Fruit fly (Drosophila melanogaster): ENCODE results near the gene CG1571.

Gene CG1571

dm6 chrX:8091017-8091620, 15.4 kb downstream of the CG1571 start (continued):
- TF ChIP-seq Hnf4 (GFP tag; optimal IDR thresholded peaks at IDR 0.05), result peak; percentile 84
- TF ChIP-seq HLH106 (tag; optimal IDR thresholded peaks at IDR 0.05), result peak; percentile 91
- TF ChIP-seq brk (GFP tag; optimal IDR thresholded peaks at IDR 0.05), result peak; percentile 91

DNA sequence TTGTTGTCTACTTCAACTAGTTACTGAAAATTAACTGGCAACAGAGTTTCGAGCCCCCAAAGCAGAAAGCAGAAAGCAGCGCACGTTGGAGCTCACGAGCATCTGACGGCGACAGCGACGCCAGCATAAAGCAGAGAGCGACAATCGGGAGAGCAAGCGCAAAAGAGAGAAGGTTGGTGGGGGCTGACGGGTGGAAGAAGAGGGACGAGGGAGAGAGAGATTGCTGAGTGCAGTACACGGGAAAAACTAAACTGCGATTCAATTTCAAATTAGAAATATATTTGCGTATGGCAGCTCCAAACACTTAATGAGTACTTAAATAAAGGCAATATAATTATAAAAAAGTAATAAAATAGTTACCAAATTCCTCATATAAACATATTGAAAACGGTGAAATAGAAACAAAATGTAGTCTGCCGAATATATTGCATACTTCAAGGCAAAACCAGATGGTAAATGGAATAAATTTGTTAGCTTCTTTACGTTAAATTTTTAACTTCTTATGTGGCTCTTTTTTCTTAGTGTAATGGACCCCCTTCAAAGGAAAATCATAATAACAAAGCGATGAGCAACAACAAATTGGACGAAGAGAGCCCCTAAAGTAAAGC, 16.5 kb downstream of the CG1571 start:
- TF ChIP-seq HLH106 (tag; optimal IDR thresholded peaks at IDR 0.05) (peak; percentile 97), woc (GFP tag; optimal IDR thresholded peaks at IDR 0.05) (peak; percentile 86), usp (GFP tag; optimal IDR thresholded peaks at IDR 0.05) (no peak), Rel (GFP tag; optimal IDR thresholded peaks at IDR 0.05) (no peak), Rel (tag; optimal IDR thresholded peaks at IDR 0.05) (peak; percentile 80), CG9705 (GFP tag; optimal IDR thresholded peaks at IDR 0.05) (peak; percentile 95), fru (GFP tag; optimal IDR thresholded peaks at IDR 0.05) (peak; percentile 89), foxo (GFP tag; optimal IDR thresholded peaks at IDR 0.05) (peak in 1 of 2 experiments; percentile 94), GATAd (GFP tag; optimal IDR thresholded peaks at IDR 0.05) (peak; percentile 9), OdsH (GFP tag; optimal IDR thresholded peaks at IDR 0.05) (peak; percentile 92), Sp1 (GFP tag; optimal IDR thresholded peaks at IDR 0.05) (peak; percentile 97), rgr (GFP tag; optimal IDR thresholded peaks at IDR 0.05) (peak; percentile 91), Jra (GFP tag; optimal IDR thresholded peaks at IDR 0.05) (peak; percentile 36), Hr78 (GFP tag; optimal IDR thresholded peaks at IDR 0.05) (no peak), Dfd (GFP tag; optimal IDR thresholded peaks at IDR 0.05) (peak; percentile 76), Myc (optimal IDR thresholded peaks at IDR 0.05) (no peak), Dif (GFP tag; optimal IDR thresholded peaks at IDR 0.05; ENCODE audit: partially characterized antibody) (peak; percentile 90), sv (GFP tag; optimal IDR thresholded peaks at IDR 0.05) (peak; percentile 86), N (GFP tag; optimal IDR thresholded peaks at IDR 0.05) (no peak), CrebA (GFP tag; optimal IDR thresholded peaks at IDR 0.05; ENCODE audit: borderline replicate concordance) (no peak), Mio (GFP tag; optimal IDR thresholded peaks at IDR 0.05) (no peak), psq (GFP tag; optimal IDR thresholded peaks at IDR 0.05) (peak; percentile 92), brk (GFP tag; optimal IDR thresholded peaks at IDR 0.05) (peak; percentile 81), dl (GFP tag; optimal IDR thresholded peaks at IDR 0.05; ENCODE audit: insufficient read depth in 1 of 2, partially characterized antibody in 2 of 2) (peak; percentile 68 to 81), sage (GFP tag; optimal IDR thresholded peaks at IDR 0.05) (peak; percentile 89), dmrt93B (GFP tag; optimal IDR thresholded peaks at IDR 0.05) (peak; percentile 95), Abd-B (GFP tag; optimal IDR thresholded peaks at IDR 0.05) (no peak), lola (GFP tag; optimal IDR thresholded peaks at IDR 0.05) (no peak), tai (GFP tag; optimal IDR thresholded peaks at IDR 0.05) (peak; percentile 80), h (GFP tag; optimal IDR thresholded peaks at IDR 0.05) (peak; percentile 93), ey (GFP tag; optimal IDR thresholded peaks at IDR 0.05) (peak; percentile 86), pan (optimal IDR thresholded peaks at IDR 0.05) (no peak), CG32264 (GFP tag; optimal IDR thresholded peaks at IDR 0.05) (peak; percentile 53), Hnf4 (GFP tag; optimal IDR thresholded peaks at IDR 0.05) (peak; percentile 80), jim (GFP tag; optimal IDR thresholded peaks at IDR 0.05) (no peak), Vsx2 (GFP tag; optimal IDR thresholded peaks at IDR 0.05; ENCODE audit: partially characterized antibody) (no peak), Hr83 (GFP tag; optimal IDR thresholded peaks at IDR 0.05; ENCODE audit: poor library complexity, severe bottlenecking) (no peak), br (GFP tag; optimal IDR thresholded peaks at IDR 0.05) (peak; percentile 89), dsf (GFP tag; optimal IDR thresholded peaks at IDR 0.05; ENCODE audit: borderline replicate concordance) (peak; percentile 29)

Data from whole organism, wandering third instar larva.